Fruit fly (Drosophila melanogaster) whole organism, embryonic: ENCODE measurements around the gene TwdlX.
A peak's percentile ranks its signal among the peaks of the same experiment; 100 is the strongest.

Source experiments
- Awh ChIP-seq: fragments of 200-800 bp; sonication (Bioruptor generic); IDR thresholded peaks from 2 replicates; pipeline ENCODE4, ENCODE4 v1.3.6; 2022; ENCODE audit warnings: missing biosample characterization, missing genetic modification characterization
- CG10209 ChIP-seq: fragments of 200-800 bp; sonication (Bioruptor generic); optimal IDR thresholded peaks from 3 replicates; lab custom pipeline; 2017; ENCODE audit warnings: missing biosample characterization, mild to moderate bottlenecking, missing genetic modification characterization, missing genetic modification reagents
- CG10959 ChIP-seq: fragments of 200-800 bp; sonication (Bioruptor generic); IDR thresholded peaks from 2 replicates; pipeline ENCODE4 v1.3.6; 2022; ENCODE audit warnings: missing biosample characterization, missing genetic modification characterization
- CG11398 ChIP-seq: fragments of 200-800 bp; sonication (Bioruptor generic); optimal IDR thresholded peaks from 2 replicates; lab custom pipeline; 2016; ENCODE audit warnings: missing biosample characterization, missing genetic modification characterization
- CG12219 ChIP-seq: fragments of 200-800 bp; sonication (Bioruptor generic); optimal IDR thresholded peaks from 3 replicates; lab custom pipeline; 2018; ENCODE audit warnings: missing biosample characterization, mild to moderate bottlenecking, missing genetic modification characterization
- CG1233 ChIP-seq: fragments of 200-800 bp; sonication (Bioruptor generic); optimal IDR thresholded peaks from 4 replicates; lab custom pipeline; 2018; ENCODE audit warnings: missing biosample characterization, mild to moderate bottlenecking, missing genetic modification characterization
- CG14014 ChIP-seq: fragments of 200-800 bp; sonication (Bioruptor generic); IDR thresholded peaks from 2 replicates; pipeline ENCODE4 v1.3.6; 2022; ENCODE audit warnings: missing biosample characterization, missing genetic modification characterization
- CG14860 ChIP-seq: fragments of 200-800 bp; sonication (Bioruptor generic); IDR thresholded peaks from 3 replicates; pipeline ENCODE4 v1.3.6; 2022; ENCODE audit warnings: missing biosample characterization, missing genetic modification characterization; ENCODE audit not compliant: partially characterized antibody
- CG2202 ChIP-seq: fragments of 200-800 bp; sonication (Bioruptor generic); optimal IDR thresholded peaks from 2 replicates; lab custom pipeline; 2018; ENCODE audit warnings: missing biosample characterization, mild to moderate bottlenecking, missing genetic modification characterization
- CG2889 ChIP-seq: fragments of 200-800 bp; sonication (Bioruptor generic); IDR thresholded peaks from 3 replicates; pipeline ENCODE4 v1.3.6; 2022; ENCODE audit warnings: missing biosample characterization, missing genetic modification characterization
- CG3065 ChIP-seq: fragments of 200-800 bp; sonication (Bioruptor generic); optimal IDR thresholded peaks from 2 replicates; lab custom pipeline; 2016; ENCODE audit warnings: missing biosample characterization, missing genetic modification characterization
- CG34224 ChIP-seq: fragments of 200-800 bp; sonication (Bioruptor generic); IDR thresholded peaks from 3 replicates; pipeline ENCODE4 v1.3.6; 2022; ENCODE audit warnings: missing biosample characterization, missing genetic modification characterization; ENCODE audit not compliant: partially characterized antibody
- CG42726 ChIP-seq: fragments of 200-800 bp; sonication (Bioruptor generic); IDR thresholded peaks from 2 replicates; pipeline ENCODE4 v1.3.6; 2022; ENCODE audit warnings: missing biosample characterization, missing genetic modification characterization; ENCODE audit not compliant: partially characterized antibody
- CG4617 ChIP-seq: fragments of 200-800 bp; sonication (Bioruptor generic); optimal IDR thresholded peaks from 3 replicates; lab custom pipeline; 2016; ENCODE audit warnings: missing biosample characterization, missing genetic modification characterization, borderline replicate concordance
- CG4820 ChIP-seq: fragments of 200-800 bp; sonication (Bioruptor generic); optimal IDR thresholded peaks from 3 replicates; lab custom pipeline; 2016; ENCODE audit warnings: missing biosample characterization, missing genetic modification characterization
- CG5180 ChIP-seq: fragments of 200-800 bp; sonication (Bioruptor generic); optimal IDR thresholded peaks from 3 replicates; lab custom pipeline; 2017; ENCODE audit warnings: missing biosample characterization, missing genetic modification characterization, mild to moderate bottlenecking, moderate library complexity, missing genetic modification reagents
- CG6791 ChIP-seq: fragments of 200-800 bp; sonication (Bioruptor generic); IDR thresholded peaks from 3 replicates; pipeline ENCODE4 v1.3.6; 2022; ENCODE audit warnings: missing biosample characterization, missing genetic modification characterization; ENCODE audit not compliant: partially characterized antibody
- CG9817 ChIP-seq: fragments of 200-800 bp; sonication (Bioruptor generic); optimal IDR thresholded peaks from 2 replicates; lab custom pipeline; 2018; ENCODE audit warnings: missing biosample characterization, mild to moderate bottlenecking, missing genetic modification characterization, moderate library complexity
- Dll ChIP-seq: fragments of 200-800 bp; sonication (Bioruptor generic); IDR thresholded peaks from 4 replicates; pipeline ENCODE4 v1.3.6; 2022; ENCODE audit warnings: missing biosample characterization, missing genetic modification characterization; ENCODE audit not compliant: partially characterized antibody
- Meics ChIP-seq: fragments of 200-800 bp; sonication (Bioruptor generic); optimal IDR thresholded peaks from 2 replicates; lab custom pipeline; 2017; ENCODE audit warnings: missing biosample characterization, mild to moderate bottlenecking, missing genetic modification characterization
- Mes4 ChIP-seq: fragments of 200-800 bp; sonication (Bioruptor generic); optimal IDR thresholded peaks from 2 replicates; lab custom pipeline; 2016; ENCODE audit warnings: missing biosample characterization, missing genetic modification characterization
- Poxn ChIP-seq: fragments of 200-800 bp; sonication (Bioruptor generic); IDR thresholded peaks from 2 replicates; pipeline ENCODE4 v1.3.6; 2022; ENCODE audit warnings: missing biosample characterization, missing genetic modification characterization
- Tbp ChIP-seq: fragments of >200 bp; optimal IDR thresholded peaks from 2 replicates; lab custom pipeline; 2018; ENCODE audit warnings: missing biosample characterization, missing genetic modification characterization
- Xbp1 ChIP-seq: fragments of 200-800 bp; sonication (Bioruptor generic); optimal IDR thresholded peaks from 3 replicates; lab custom pipeline; 2016; ENCODE audit warnings: missing biosample characterization, mild to moderate bottlenecking, missing genetic modification characterization
- bcd ChIP-seq: fragments of 200-800 bp; sonication (Bioruptor generic); optimal IDR thresholded peaks from 2 replicates; lab custom pipeline; 2017; ENCODE audit warnings: missing biosample characterization, mild to moderate bottlenecking, missing genetic modification characterization
- bigmax ChIP-seq: fragments of 200-800 bp; sonication (Bioruptor generic); optimal IDR thresholded peaks from 2 replicates; lab custom pipeline; 2018; ENCODE audit warnings: missing biosample characterization, mild to moderate bottlenecking, missing genetic modification characterization
- bowl ChIP-seq: fragments of 200-800 bp; sonication (Bioruptor generic); IDR thresholded peaks from 2 replicates; pipeline ENCODE4 v1.3.6; 2022; ENCODE audit warnings: missing biosample characterization, missing genetic modification characterization
- crol ChIP-seq: fragments of 200-800 bp; sonication (Bioruptor generic); IDR thresholded peaks from 2 replicates; pipeline ENCODE4 v1.3.6; 2022; ENCODE audit warnings: missing biosample characterization, missing genetic modification characterization
- esg ChIP-seq: fragments of 200-800 bp; sonication (Bioruptor generic); conservative IDR thresholded peaks from 2 replicates; pipeline ENCODE4 v1.3.6; 2022; ENCODE audit warnings: missing biosample characterization, missing genetic modification characterization
- ewg ChIP-seq: fragments of 200-800 bp; sonication (Bioruptor generic); optimal IDR thresholded peaks from 3 replicates; lab custom pipeline; 2017; ENCODE audit warnings: mild to moderate bottlenecking, missing biosample characterization, missing genetic modification reagents, missing genetic modification characterization
- gcm ChIP-seq: fragments of 200-800 bp; sonication (Bioruptor generic); optimal IDR thresholded peaks from 2 replicates; lab custom pipeline; 2019; ENCODE audit warnings: missing biosample characterization, mild to moderate bottlenecking, missing genetic modification characterization, moderate library complexity
- gro ChIP-seq: fragments of 200-800 bp; sonication (Bioruptor generic); optimal IDR thresholded peaks from 2 replicates; lab custom pipeline; 2016; ENCODE audit warnings: missing biosample characterization, missing genetic modification characterization
- gsb ChIP-seq: fragments of 200-800 bp; sonication (Bioruptor generic); IDR thresholded peaks from 2 replicates; pipeline ENCODE4 v1.3.6; 2022; ENCODE audit warnings: missing biosample characterization, missing genetic modification characterization
- gsb-n ChIP-seq: fragments of 200-800 bp; sonication (Bioruptor generic); optimal IDR thresholded peaks from 3 replicates; lab custom pipeline; 2018; ENCODE audit warnings: missing biosample characterization, mild to moderate bottlenecking, missing genetic modification characterization
- jing ChIP-seq: fragments of 200-800 bp; sonication (Bioruptor generic); optimal IDR thresholded peaks from 2 replicates; lab custom pipeline; 2018; ENCODE audit warnings: missing biosample characterization, mild to moderate bottlenecking, missing genetic modification characterization
- jumu ChIP-seq: fragments of 200-800 bp; sonication (Bioruptor generic); optimal IDR thresholded peaks from 3 replicates; lab custom pipeline; 2016; ENCODE audit warnings: missing biosample characterization, missing genetic modification characterization
- lbe ChIP-seq: fragments of 200-800 bp; sonication (Bioruptor generic); optimal IDR thresholded peaks from 2 replicates; lab custom pipeline; 2016; ENCODE audit warnings: missing biosample characterization, mild to moderate bottlenecking, missing genetic modification characterization
- luna ChIP-seq: fragments of 200-800 bp; sonication (Bioruptor generic); optimal IDR thresholded peaks from 2 replicates; lab custom pipeline; 2016; ENCODE audit warnings: missing biosample characterization, missing genetic modification characterization
- odd ChIP-seq: fragments of 200-800 bp; sonication (Bioruptor generic); optimal IDR thresholded peaks from 2 replicates; lab custom pipeline; 2017; ENCODE audit warnings: missing biosample characterization, mild to moderate bottlenecking, missing genetic modification characterization
- prd ChIP-seq, 3 experiments: fragments of >200 bp in 2 of 3; fragments of 200-800 bp in 1 of 3; sonication (Bioruptor generic) in 1 of 3; optimal IDR thresholded peaks in 2 of 3; IDR thresholded peaks in 1 of 3; 2 replicates in 2 of 3; 3 replicates in 1 of 3; pipeline versions ENCODE4 v1.3.6 to Lab custom; 2017 to 2022; ENCODE audit warnings: missing biosample characterization in 1 of 3, missing genetic modification characterization in 1 of 3
- pros ChIP-seq: fragments of 200-800 bp; sonication (Bioruptor generic); optimal IDR thresholded peaks from 3 replicates; lab custom pipeline; 2019; ENCODE audit warnings: missing biosample characterization, mild to moderate bottlenecking, missing genetic modification characterization, moderate library complexity
- sens-2 ChIP-seq: fragments of 200-800 bp; sonication (Bioruptor generic); IDR thresholded peaks from 2 replicates; pipeline ENCODE4 v1.3.6; 2022; ENCODE audit warnings: missing biosample characterization, missing genetic modification characterization
- tin ChIP-seq: fragments of 200-800 bp; sonication (Bioruptor generic); optimal IDR thresholded peaks from 3 replicates; lab custom pipeline; 2016; ENCODE audit warnings: missing biosample characterization, missing genetic modification characterization
- tna ChIP-seq: fragments of 200-800 bp; sonication (Bioruptor generic); IDR thresholded peaks from 2 replicates; pipeline ENCODE4 v1.3.6; 2022; ENCODE audit warnings: missing biosample characterization, missing genetic modification characterization; ENCODE audit not compliant: partially characterized antibody
- toy ChIP-seq: fragments of 200-800 bp; sonication (Bioruptor generic); IDR thresholded peaks from 2 replicates; pipeline ENCODE4 v1.3.6; 2022; ENCODE audit warnings: missing biosample characterization, missing genetic modification characterization
- trh ChIP-seq: fragments of 200-800 bp; sonication (Bioruptor generic); optimal IDR thresholded peaks from 2 replicates; lab custom pipeline; 2016; ENCODE audit warnings: missing biosample characterization, missing genetic modification characterization
- wek ChIP-seq: fragments of 200-800 bp; sonication (Bioruptor generic); optimal IDR thresholded peaks from 3 replicates; lab custom pipeline; 2018; ENCODE audit warnings: missing biosample characterization, mild to moderate bottlenecking, missing genetic modification characterization, moderate library complexity
- yki ChIP-seq: fragments of >200 bp; optimal IDR thresholded peaks from 3 replicates; lab custom pipeline; 2018
- zen2 ChIP-seq: fragments of 200-800 bp; sonication (Bioruptor generic); IDR thresholded peaks from 3 replicates; pipeline ENCODE4 v1.3.6; 2022; ENCODE audit warnings: missing biosample characterization, missing genetic modification characterization; ENCODE audit not compliant: partially characterized antibody

Gene TwdlX

dm6 chrX:16751579-16752156 is 20.8 kb downstream of the TwdlX start, which contains the start of gene goe (continued):
- TF ChIP-seq tna (peak; percentile 44; the same call in 1 of the 2 replicates), jing (GFP tag; lab: Kevin White, UChicago) (peak; percentile 2), Mes4 (peak; percentile 85), luna (peak; percentile 89), prd (optimal IDR thresholded peaks at IDR 0.05; lab: Kevin White, UChicago) (no peak), prd (GFP tag; IDR thresholded peaks at IDR 0.05; lab: Robert Waterston, UW) (peak; percentile 73), CG4617 (GFP tag; lab: Kevin White, UChicago) (peak; percentile 25), yki (lab: Kevin White, UChicago) (no peak), zen2 (GFP tag; lab: Robert Waterston, UW) (peak; percentile 71), CG14014 (GFP tag; lab: Robert Waterston, UW) (peak; percentile 85), gro (GFP tag; lab: Kevin White, UChicago) (peak; percentile 94), CG34224 (peak; percentile 86), Dll (GFP tag; lab: Robert Waterston, UW) (peak; percentile 86), CG12219 (GFP tag; lab: Kevin White, UChicago) (peak; percentile 33), esg (GFP tag; lab: Robert Waterston, UW) (peak; percentile 24; the same call in 1 of the 2 replicates), pros (GFP tag; lab: Kevin White, UChicago) (no peak), Meics (GFP tag; lab: Kevin White, UChicago) (peak; percentile 85), crol (GFP tag; lab: Robert Waterston, UW) (no peak), CG4820 (GFP tag; lab: Kevin White, UChicago) (no peak), sens-2 (GFP tag; lab: Robert Waterston, UW) (peak; percentile 70), wek (peak; percentile 77), CG9817 (peak; percentile 84), CG1233 (GFP tag; lab: Kevin White, UChicago) (peak; percentile 76), CG42726 (peak; percentile 95), Xbp1 (peak; percentile 88), CG11398 (GFP tag; lab: Kevin White, UChicago) (peak; percentile 73), bowl (GFP tag; lab: Robert Waterston, UW) (peak; percentile 62; the same call in 1 of the 2 replicates), CG10959 (peak; percentile 61), gcm (GFP tag; lab: Kevin White, UChicago) (peak; percentile 46), gsb-n (tag; lab: Kevin White, UChicago) (peak; percentile 72), trh (GFP tag; lab: Kevin White, UChicago) (peak; percentile 72), bigmax (GFP tag; lab: Kevin White, UChicago) (peak; percentile 0), CG14860 (GFP tag; lab: Robert Waterston, UW) (peak; percentile 56; the same call in 2 of the 3 replicates), gsb (GFP tag; lab: Robert Waterston, UW) (0 out of 2 replicates have a peak, but pooled peaks have one; percentile 27), CG2889 (GFP tag; lab: Robert Waterston, UW) (no peak), jumu (GFP tag; lab: Kevin White, UChicago) (peak; percentile 84), CG10209 (GFP tag; lab: Kevin White, UChicago) (peak; percentile 64), lbe (GFP tag; lab: Kevin White, UChicago) (peak; percentile 16), Awh (GFP tag; lab: Robert Waterston, UW) (peak; percentile 39; the same call in 1 of the 2 replicates), CG3065 (peak; percentile 73), Tbp (GFP tag; lab: Kevin White, UChicago) (no peak), CG6791 (GFP tag; lab: Robert Waterston, UW) (peak; percentile 83), Poxn (no peak; the same call in 1 of the 2 replicates), odd (GFP tag; lab: Kevin White, UChicago) (peak; percentile 63), bcd (peak; percentile 85), CG2202 (tag; lab: Kevin White, UChicago) (peak; percentile 61), ewg (GFP tag; lab: Kevin White, UChicago) (peak; percentile 73), toy (GFP tag; lab: Robert Waterston, UW) (peak; percentile 51; the same call in 1 of the 2 replicates), CG5180 (GFP tag; lab: Kevin White, UChicago) (no peak), tin (GFP tag; lab: Kevin White, UChicago) (peak; percentile 72)
